Worm (Caenorhabditis elegans) whole organism, L4/young adult: ENCODE data around the gene Y51H7C.8.
"Not testable (repeated sequence)": the region's sequence is repeated elsewhere in the genome, so short reads cannot be mapped to it uniquely, and the experiment has no call there.

Source experiments
- W03F9.2 ChIP-seq: fragments of 150-350 bp; optimal IDR thresholded peaks from 2 replicates; lab custom pipeline; 2014; ENCODE audit warnings: missing biosample characterization, missing genetic modification characterization
- dao-5 ChIP-seq: sonication (generic microtip); optimal IDR thresholded peaks from 2 replicates; lab custom pipeline; 2016; ENCODE audit warnings: missing genotype, missing genetic modification characterization, moderate library complexity, missing compliant biosample characterization
- him-1 ChIP-seq: sonication (generic microtip); optimal IDR thresholded peaks from 2 replicates; lab custom pipeline; 2016; ENCODE audit warnings: missing genotype, missing genetic modification reagents, missing genetic modification characterization, missing compliant biosample characterization

Y51H7C.8 gene

ce11 chrII:1420806-1421463 lies 19.4 kb downstream of the Y51H7C.8 start:
- TF ChIP-seq W03F9.2 (tag; lab: Kevin White, UChicago): no peak
- no peak for TF ChIP-seq dao-5 (tag; lab: Kevin White, UChicago)
- TF ChIP-seq him-1 (tag; lab: Kevin White, UChicago): no peak

- TF ChIP-seq him-1 (tag; lab: Kevin White, UChicago) (no peak), W03F9.2 (tag; lab: Kevin White, UChicago) (no peak), dao-5 (tag; lab: Kevin White, UChicago) (no peak)
Observed at ce11 chrII:1423660-1424059, 22.1 kb downstream of the Y51H7C.8 start, which contains the start of gene Y51H7C.10. Y51H7C.10 (minus strand) TSS chrII:1423760.

ce11 chrII:1436715-1437114 lies 35.1 kb downstream of the Y51H7C.8 start:
- TF ChIP-seq him-1 (tag; lab: Kevin White, UChicago) (no peak), dao-5 (tag; lab: Kevin White, UChicago) (no peak)

ce11 chrII:1437449-1438335 lies 36.1 kb downstream of the Y51H7C.8 start, which contains the start of gene nol-6:
nol-6 (minus strand) TSS chrII:1437499.
- no peak for TF ChIP-seq dao-5 (tag; lab: Kevin White, UChicago)
- no peak for TF ChIP-seq W03F9.2 (tag; lab: Kevin White, UChicago)

ce11 chrII:1438336-1438589 lies 36.7 kb downstream of the Y51H7C.8 start, which contains the start of gene Y51H7C.3:
Y51H7C.3 (plus strand) TSS chrII:1438490.
- TF ChIP-seq W03F9.2 (tag; lab: Kevin White, UChicago) (no peak), him-1 (tag; lab: Kevin White, UChicago) (no peak), dao-5 (tag; lab: Kevin White, UChicago) (no peak)

- TF ChIP-seq him-1 (tag; lab: Kevin White, UChicago) (no peak), W03F9.2 (tag; lab: Kevin White, UChicago) (no peak), dao-5 (tag; lab: Kevin White, UChicago) (no peak)
Observed at ce11 chrII:1441479-1441878, 39.9 kb downstream of the Y51H7C.8 start.

ce11 chrII:1444911-1445310 lies 43.3 kb downstream of the Y51H7C.8 start, which contains the start of gene scl-17:
scl-17 (plus strand) TSS chrII:1445211.
- TF ChIP-seq W03F9.2 (tag; lab: Kevin White, UChicago) (no peak), him-1 (tag; lab: Kevin White, UChicago) (no peak), dao-5 (tag; lab: Kevin White, UChicago) (no peak)

ce11 chrII:1446696-1447293 lies 45.2 kb downstream of the Y51H7C.8 start, which contains the start of gene Y51H7C.12:
Y51H7C.12 (minus strand) TSS chrII:1446746.
- not testable (repeated sequence) for TF ChIP-seq W03F9.2, him-1, dao-5 (tag; lab: Kevin White, UChicago)
